Fruit fly (Drosophila melanogaster): ENCODE data around the gene CG12523.

Gene CG12523

DNA sequence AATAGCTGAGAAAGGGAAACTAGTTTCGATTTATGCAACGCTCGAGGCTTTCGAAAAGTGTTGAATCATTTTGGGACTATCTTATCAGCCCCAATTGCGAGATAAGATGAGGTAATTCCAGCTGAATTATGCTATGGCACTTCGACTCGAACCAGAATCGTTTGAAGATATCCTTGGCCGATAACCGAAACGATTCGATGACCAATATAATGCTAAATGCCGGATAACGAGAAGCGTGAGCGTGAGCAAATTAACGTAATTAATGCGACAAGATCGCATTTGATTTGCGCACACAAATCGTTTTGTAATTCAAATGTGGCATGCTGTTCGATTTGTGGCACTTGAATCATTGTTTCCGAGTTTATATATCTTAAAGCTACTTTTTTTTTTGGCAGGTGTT lies 12.0 kb upstream of the CG12523 start:
- no peak for TF ChIP-seq tai (GFP tag; optimal IDR thresholded peaks at IDR 0.05)
- TF ChIP-seq rgr (GFP tag; optimal IDR thresholded peaks at IDR 0.05): no peak
- no peak for TF ChIP-seq sage (GFP tag; optimal IDR thresholded peaks at IDR 0.05)
- TF ChIP-seq dsf (GFP tag; optimal IDR thresholded peaks at IDR 0.05; ENCODE audit: borderline replicate concordance): no peak
- no peak for TF ChIP-seq HLH106 (tag; optimal IDR thresholded peaks at IDR 0.05)
- TF ChIP-seq woc (GFP tag; optimal IDR thresholded peaks at IDR 0.05): no peak
- no peak for TF ChIP-seq Mio (GFP tag; optimal IDR thresholded peaks at IDR 0.05)
- no peak for TF ChIP-seq CG32264 (GFP tag; optimal IDR thresholded peaks at IDR 0.05)
- no peak for TF ChIP-seq CrebA (GFP tag; optimal IDR thresholded peaks at IDR 0.05; ENCODE audit: borderline replicate concordance)
- no peak for TF ChIP-seq h (GFP tag; optimal IDR thresholded peaks at IDR 0.05)
- TF ChIP-seq pan (optimal IDR thresholded peaks at IDR 0.05): no peak
- no peak for TF ChIP-seq Abd-B (GFP tag; optimal IDR thresholded peaks at IDR 0.05)
- TF ChIP-seq Jra (GFP tag; optimal IDR thresholded peaks at IDR 0.05): no peak
- no peak for TF ChIP-seq foxo (GFP tag; optimal IDR thresholded peaks at IDR 0.05)
- no peak for TF ChIP-seq br (GFP tag; optimal IDR thresholded peaks at IDR 0.05)
- TF ChIP-seq dmrt93B (GFP tag; optimal IDR thresholded peaks at IDR 0.05): no peak
- no peak for TF ChIP-seq Hnf4 (GFP tag; optimal IDR thresholded peaks at IDR 0.05)
- no peak for TF ChIP-seq dl (GFP tag; optimal IDR thresholded peaks at IDR 0.05; ENCODE audit: insufficient read depth in 1 of 2, partially characterized antibody in 2 of 2)
- no peak for TF ChIP-seq ey (GFP tag; optimal IDR thresholded peaks at IDR 0.05)

DNA sequence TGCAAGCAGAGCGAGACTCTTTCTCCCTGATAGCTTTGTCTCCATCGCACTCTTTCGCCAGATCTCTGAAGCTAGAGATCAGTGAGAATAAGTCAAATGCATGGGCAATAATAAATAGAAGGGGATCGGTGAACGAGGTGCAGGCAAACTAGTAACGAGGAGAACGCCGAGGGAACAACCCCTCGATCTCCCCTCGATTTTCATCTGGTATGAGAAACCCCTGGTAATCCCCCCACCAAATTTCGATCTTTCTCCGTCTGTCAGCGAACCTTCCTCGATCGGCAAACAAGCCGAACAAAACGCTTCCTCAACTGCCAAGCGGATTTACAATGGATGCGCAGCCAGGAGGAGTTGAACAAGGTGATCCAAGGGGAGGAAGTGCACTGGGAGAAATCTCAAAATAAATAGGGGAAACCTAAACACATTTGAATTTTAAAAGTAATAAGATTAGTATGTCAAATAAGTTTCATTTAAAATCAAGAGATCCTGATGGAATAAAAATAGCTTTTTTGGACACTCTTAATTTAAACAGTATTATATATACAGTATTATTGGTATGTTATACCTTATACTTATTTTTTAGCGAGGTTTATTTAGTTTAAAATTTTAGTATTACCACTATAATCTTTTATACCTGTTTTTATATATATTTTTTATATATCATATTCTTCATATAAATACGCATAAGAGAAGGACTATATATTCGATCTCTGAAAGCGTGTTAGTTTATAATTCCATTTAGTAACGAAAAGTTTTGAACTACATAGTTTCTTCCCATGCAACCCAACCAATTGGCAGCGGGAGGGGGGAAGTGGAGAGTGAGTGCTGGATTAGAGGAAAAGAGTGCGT lies 9.1 kb upstream of the CG12523 start:
- TF ChIP-seq Mio (GFP tag; optimal IDR thresholded peaks at IDR 0.05) (no peak), sage (GFP tag; optimal IDR thresholded peaks at IDR 0.05) (no peak), sv (GFP tag; optimal IDR thresholded peaks at IDR 0.05) (no peak), Hr83 (GFP tag; optimal IDR thresholded peaks at IDR 0.05; ENCODE audit: poor library complexity, severe bottlenecking) (no peak), br (GFP tag; optimal IDR thresholded peaks at IDR 0.05) (no peak), GATAd (GFP tag; optimal IDR thresholded peaks at IDR 0.05) (no peak), pan (optimal IDR thresholded peaks at IDR 0.05) (no peak)

DNA sequence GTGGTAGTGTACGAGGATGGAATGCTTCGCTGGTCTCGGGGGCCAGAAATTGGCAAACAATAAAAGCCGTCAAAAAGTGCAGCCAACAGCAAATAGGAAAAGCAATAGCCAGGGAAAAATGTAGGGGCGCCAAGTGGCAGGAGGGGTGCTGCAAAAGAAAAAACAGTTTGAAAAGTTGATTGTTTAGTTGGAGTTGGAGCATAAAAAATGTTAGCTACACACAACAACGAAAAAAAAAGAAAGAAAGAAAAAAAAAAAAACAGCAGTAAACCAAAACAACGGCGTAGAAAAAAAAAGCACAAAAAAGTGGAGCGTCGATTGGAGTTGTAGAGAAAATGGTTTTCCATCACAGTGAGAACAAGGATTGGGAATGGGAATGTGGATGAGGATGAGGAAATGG lies 8.4 kb upstream of the CG12523 start:
- no peak for TF ChIP-seq CG32264 (GFP tag; optimal IDR thresholded peaks at IDR 0.05)
- no peak for TF ChIP-seq Sp1 (GFP tag; optimal IDR thresholded peaks at IDR 0.05)
- TF ChIP-seq Rel (GFP tag; optimal IDR thresholded peaks at IDR 0.05): no peak
- TF ChIP-seq Rel (tag; optimal IDR thresholded peaks at IDR 0.05): no peak
- TF ChIP-seq CrebA (GFP tag; optimal IDR thresholded peaks at IDR 0.05; ENCODE audit: borderline replicate concordance): no peak
- TF ChIP-seq Dfd (GFP tag; optimal IDR thresholded peaks at IDR 0.05): no peak
- TF ChIP-seq foxo (GFP tag; optimal IDR thresholded peaks at IDR 0.05): no peak
- TF ChIP-seq N (GFP tag; optimal IDR thresholded peaks at IDR 0.05): no peak
- TF ChIP-seq lola (GFP tag; optimal IDR thresholded peaks at IDR 0.05): no peak
- TF ChIP-seq Abd-B (GFP tag; optimal IDR thresholded peaks at IDR 0.05): no peak
- TF ChIP-seq jim (GFP tag; optimal IDR thresholded peaks at IDR 0.05): no peak
- no peak for TF ChIP-seq Hnf4 (GFP tag; optimal IDR thresholded peaks at IDR 0.05)
- no peak for TF ChIP-seq Hr78 (GFP tag; optimal IDR thresholded peaks at IDR 0.05)
- no peak for TF ChIP-seq HLH106 (tag; optimal IDR thresholded peaks at IDR 0.05)
- no peak for TF ChIP-seq sv (GFP tag; optimal IDR thresholded peaks at IDR 0.05)
- no peak for TF ChIP-seq usp (GFP tag; optimal IDR thresholded peaks at IDR 0.05)
- no peak for TF ChIP-seq h (GFP tag; optimal IDR thresholded peaks at IDR 0.05)
- TF ChIP-seq fru (GFP tag; optimal IDR thresholded peaks at IDR 0.05): no peak
- TF ChIP-seq Hr83 (GFP tag; optimal IDR thresholded peaks at IDR 0.05; ENCODE audit: poor library complexity, severe bottlenecking): no peak
- no peak for TF ChIP-seq sage (GFP tag; optimal IDR thresholded peaks at IDR 0.05)

DNA sequence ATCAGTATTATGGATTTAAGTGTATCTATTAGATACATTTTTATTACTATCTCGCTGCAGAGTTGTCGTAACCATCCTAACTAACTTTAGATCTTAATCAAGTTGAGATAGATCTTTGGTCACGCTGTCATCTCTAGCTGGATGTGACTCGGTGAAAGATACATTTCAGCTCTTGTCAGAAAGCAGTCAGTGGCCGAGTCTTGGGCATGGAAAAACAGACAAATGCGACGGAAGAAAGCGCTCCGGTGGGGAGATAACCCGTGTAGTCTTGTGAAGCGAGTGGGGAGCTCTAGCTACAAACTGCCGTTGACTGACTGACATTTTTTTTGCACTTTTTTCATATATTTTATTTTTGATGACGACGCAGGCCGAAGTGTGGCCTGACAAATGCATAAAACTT lies 7.7 kb upstream of the CG12523 start:
- TF ChIP-seq sv (GFP tag; optimal IDR thresholded peaks at IDR 0.05) (no peak), jim (GFP tag; optimal IDR thresholded peaks at IDR 0.05) (no peak), Sp1 (GFP tag; optimal IDR thresholded peaks at IDR 0.05) (no peak), CrebA (GFP tag; optimal IDR thresholded peaks at IDR 0.05; ENCODE audit: borderline replicate concordance) (no peak), CG32264 (GFP tag; optimal IDR thresholded peaks at IDR 0.05) (no peak), usp (GFP tag; optimal IDR thresholded peaks at IDR 0.05) (no peak), sage (GFP tag; optimal IDR thresholded peaks at IDR 0.05) (no peak)

Data from whole organism, wandering third instar larva.